Fruit fly (Drosophila melanogaster): Measurements from ENCODE around the gene ssp2.

- TF ChIP-seq CG8478 (optimal IDR thresholded peaks at IDR 0.05) (no peak), CTCF (optimal IDR thresholded peaks at IDR 0.05) (no peak)
These were observed 41.7 kb downstream of the ssp2 start for dm6 chr3L:14006704-14007126.
